Worm (Caenorhabditis elegans) whole organism, early embryonic: Measurements from ENCODE around the gene enpp-1.

Source experiments
- B0310.2 ChIP-seq: sonication (generic microtip); optimal IDR thresholded peaks from 2 replicates; lab custom pipeline; 2016; ENCODE audit warnings: mild to moderate bottlenecking, missing genetic modification characterization, missing compliant biosample characterization
- F13C5.2 ChIP-seq: sonication (generic microtip); optimal IDR thresholded peaks from 2 replicates; lab custom pipeline; 2017; ENCODE audit warnings: mild to moderate bottlenecking, missing genetic modification characterization, inconsistent platforms, missing compliant biosample characterization
- aly-1 ChIP-seq: sonication (generic microtip); optimal IDR thresholded peaks from 2 replicates; lab custom pipeline; 2016; ENCODE audit warnings: missing genetic modification characterization, missing compliant biosample characterization
- ama-1 ChIP-seq: fragments of 150-350 bp; optimal IDR thresholded peaks from 2 replicates; lab custom pipeline; 2014
- ceh-13 ChIP-seq: fragments of 200-800 bp; sonication (Bioruptor generic); optimal IDR thresholded peaks from 2 replicates; lab custom pipeline; 2018; ENCODE audit warnings: mild to moderate bottlenecking, missing genetic modification characterization, missing compliant biosample characterization
- ceh-36 ChIP-seq: sonication (generic microtip); optimal IDR thresholded peaks from 2 replicates; lab custom pipeline; 2016; ENCODE audit warnings: missing genetic modification characterization, inconsistent platforms, missing compliant biosample characterization
- ets-7 ChIP-seq: sonication (generic microtip); optimal IDR thresholded peaks from 2 replicates; lab custom pipeline; 2016; ENCODE audit warnings: missing genotype, missing genetic modification characterization, missing compliant biosample characterization
- flt-1 ChIP-seq: fragments of 200-800 bp; sonication (Bioruptor generic); IDR thresholded peaks from 2 replicates; pipeline ENCODE4 v1.3.6; 2022; ENCODE audit warnings: missing genetic modification characterization, missing compliant biosample characterization
- hmbx-1 ChIP-seq: sonication (generic microtip); optimal IDR thresholded peaks from 2 replicates; lab custom pipeline; 2016; ENCODE audit warnings: mild to moderate bottlenecking, missing genetic modification characterization, missing compliant biosample characterization
- hmg-4 ChIP-seq: fragments of 200-800 bp; sonication (Bioruptor generic); optimal IDR thresholded peaks from 2 replicates; lab custom pipeline; 2018; ENCODE audit warnings: mild to moderate bottlenecking, missing genetic modification characterization, missing compliant biosample characterization
- hnd-1 ChIP-seq: sonication (generic microtip); optimal IDR thresholded peaks from 2 replicates; lab custom pipeline; 2016; ENCODE audit warnings: missing genetic modification characterization, missing compliant biosample characterization
- pes-1 ChIP-seq: fragments of 200-800 bp; sonication (Bioruptor generic); IDR thresholded peaks from 2 replicates; pipeline ENCODE4 v1.3.6; 2022; ENCODE audit warnings: missing genetic modification reagents, missing genetic modification characterization, missing compliant biosample characterization
- scrt-1 ChIP-seq: fragments of 200-800 bp; sonication (Bioruptor generic); IDR thresholded peaks from 2 replicates; pipeline ENCODE4 v1.3.6; 2022; ENCODE audit warnings: missing genetic modification characterization, missing compliant biosample characterization
- sea-1 ChIP-seq: fragments of 200-800 bp; sonication (Bioruptor generic); conservative IDR thresholded peaks from 2 replicates; pipeline ENCODE4 v1.3.6; 2022; ENCODE audit warnings: missing genetic modification characterization, missing compliant biosample characterization
- tbx-11 ChIP-seq: fragments of 200-800 bp; sonication (Bioruptor generic); IDR thresholded peaks from 2 replicates; pipeline ENCODE4 v1.3.6; 2022; ENCODE audit warnings: missing genetic modification characterization, missing compliant biosample characterization
- tbx-37 ChIP-seq: fragments of 200-800 bp; sonication (Bioruptor generic); conservative IDR thresholded peaks from 2 replicates; pipeline ENCODE4 v1.3.6; 2022; ENCODE audit warnings: missing genetic modification reagents, missing genetic modification characterization, missing compliant biosample characterization
- tra-4 ChIP-seq: sonication (generic microtip); optimal IDR thresholded peaks from 2 replicates; lab custom pipeline; 2017; ENCODE audit warnings: missing genetic modification characterization, missing compliant biosample characterization

Gene enpp-1

DNA sequence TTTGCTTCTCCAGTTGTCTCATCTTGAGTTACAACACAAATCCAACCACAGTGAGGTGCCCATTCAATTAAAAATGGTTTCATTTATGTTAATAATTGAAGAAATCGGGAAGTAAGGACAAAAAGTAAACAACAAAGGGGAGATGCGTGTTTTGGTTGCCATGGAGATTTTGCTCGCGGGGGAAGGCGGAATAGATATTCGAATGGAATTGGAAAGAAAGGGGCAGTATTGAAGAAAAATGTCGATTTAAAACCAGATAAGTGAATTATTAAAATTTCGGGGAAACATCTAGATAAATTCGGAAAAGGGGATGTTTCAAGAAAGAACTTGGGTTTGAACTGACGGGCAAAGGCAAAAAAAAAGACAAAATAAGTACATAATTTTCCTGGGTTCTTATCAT, 19.4 kb downstream of the enpp-1 start, which contains the start of gene che-11:
TSS of gene che-11 (minus strand) at position 101 of the 400 bp plus-strand sequence.
- TF ChIP-seq pes-1 (GFP tag; lab: Robert Waterston, UW) = no peak
- TF ChIP-seq ets-7 = no peak
- TF ChIP-seq hmg-4 (GFP tag; lab: Kevin White, UChicago) = no peak
- no peak for TF ChIP-seq hmbx-1 (tag; lab: Kevin White, UChicago)
- TF ChIP-seq B0310.2 (tag; lab: Kevin White, UChicago) = no peak
- TF ChIP-seq ceh-13 = no peak
- TF ChIP-seq aly-1 (tag; lab: Kevin White, UChicago) = no peak
- TF ChIP-seq ceh-36 (tag; lab: Kevin White, UChicago) = no peak
- TF ChIP-seq ama-1 (lab: Kevin White, UChicago) = no peak
- no peak for TF ChIP-seq sea-1 (GFP tag; lab: Robert Waterston, UW)
- TF ChIP-seq flt-1 (GFP tag; lab: Robert Waterston, UW) = no peak
- TF ChIP-seq tra-4 (tag; lab: Kevin White, UChicago) = no peak
- TF ChIP-seq tbx-37 (GFP tag; lab: Robert Waterston, UW) = no peak
- no peak for TF ChIP-seq hnd-1 (tag; lab: Kevin White, UChicago)

DNA sequence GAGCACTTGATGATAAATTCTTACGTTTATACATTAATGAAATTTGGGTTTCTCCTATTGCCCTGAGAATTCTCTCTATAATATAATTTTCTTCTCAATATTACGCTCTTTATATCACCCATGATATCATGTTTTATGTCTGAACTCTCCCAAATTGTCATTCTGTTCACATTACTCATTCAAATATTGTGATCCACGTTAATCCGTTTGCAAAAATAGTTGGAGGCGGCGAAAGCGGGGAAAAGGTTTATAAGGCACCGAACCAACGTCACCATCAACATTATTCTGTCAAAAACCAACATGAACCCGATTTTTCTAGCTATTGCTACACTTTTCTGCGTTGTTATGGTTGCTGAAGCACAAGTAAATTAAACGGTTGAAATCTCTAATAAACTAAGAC, 21.6 kb downstream of the enpp-1 start, which contains the start of gene C27A7.8:
TSS of gene C27A7.8 (plus strand) at position 301 of the 400 bp plus-strand sequence.
- TF ChIP-seq tbx-11 (GFP tag; lab: Robert Waterston, UW) = no peak

- TF ChIP-seq F13C5.2 (no peak), scrt-1 (GFP tag; lab: Robert Waterston, UW) (no peak), hmg-4 (GFP tag; lab: Kevin White, UChicago) (no peak), ama-1 (lab: Kevin White, UChicago) (no peak), B0310.2 (tag; lab: Kevin White, UChicago) (no peak), tbx-11 (GFP tag; lab: Robert Waterston, UW) (no peak), pes-1 (GFP tag; lab: Robert Waterston, UW) (no peak), ceh-36 (tag; lab: Kevin White, UChicago) (no peak), aly-1 (tag; lab: Kevin White, UChicago) (no peak), sea-1 (GFP tag; lab: Robert Waterston, UW) (no peak), ets-7 (no peak), tbx-37 (GFP tag; lab: Robert Waterston, UW) (no peak), hmbx-1 (tag; lab: Kevin White, UChicago) (no peak), ceh-13 (no peak), tra-4 (tag; lab: Kevin White, UChicago) (no peak)
These were observed 22.5 kb downstream of the enpp-1 start for ce11 chrV:12153784-12154183.

- TF ChIP-seq tbx-37 (GFP tag; lab: Robert Waterston, UW) (no peak), scrt-1 (GFP tag; lab: Robert Waterston, UW) (no peak), ceh-36 (tag; lab: Kevin White, UChicago) (no peak), hmbx-1 (tag; lab: Kevin White, UChicago) (no peak), tbx-11 (GFP tag; lab: Robert Waterston, UW) (no peak), aly-1 (tag; lab: Kevin White, UChicago) (no peak), flt-1 (GFP tag; lab: Robert Waterston, UW) (no peak), tra-4 (tag; lab: Kevin White, UChicago) (no peak), sea-1 (GFP tag; lab: Robert Waterston, UW) (no peak)
These were observed 23.3 kb downstream of the enpp-1 start, which contains the start of gene C27A7.9 for ce11 chrV:12154554-12154953. TSS of gene C27A7.9 (minus strand) at chrV:12154654.

ce11 chrV:12158377-12158776, 27.1 kb downstream of the enpp-1 start:
- TF ChIP-seq F13C5.2 (no peak), pes-1 (GFP tag; lab: Robert Waterston, UW) (no peak), sea-1 (GFP tag; lab: Robert Waterston, UW) (no peak), tra-4 (tag; lab: Kevin White, UChicago) (no peak), tbx-37 (GFP tag; lab: Robert Waterston, UW) (no peak)

DNA sequence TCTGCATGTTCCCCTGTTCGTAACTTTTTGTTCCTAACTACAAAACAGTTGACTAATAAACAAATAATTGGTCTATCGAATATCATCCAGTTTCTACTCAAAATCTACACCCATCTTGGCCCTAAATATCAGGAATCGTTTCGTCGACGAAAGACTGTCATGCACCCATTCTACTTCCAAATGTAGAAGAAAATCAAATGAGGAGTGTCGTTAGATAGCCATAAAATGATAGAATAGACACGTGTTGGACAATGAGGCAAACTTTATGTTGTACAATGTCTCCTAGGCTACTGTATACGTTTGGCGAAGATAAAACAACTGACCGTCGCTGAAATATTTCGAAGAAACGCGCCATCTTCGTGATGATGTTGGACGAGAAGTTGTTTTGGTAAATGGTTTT, 28.7 kb downstream of the enpp-1 start:
- TF ChIP-seq ets-7 = no peak
- TF ChIP-seq scrt-1 (GFP tag; lab: Robert Waterston, UW) = no peak
- TF ChIP-seq ceh-13 = no peak
- TF ChIP-seq hmg-4 (GFP tag; lab: Kevin White, UChicago) = no peak
- no peak for TF ChIP-seq aly-1 (tag; lab: Kevin White, UChicago)
- TF ChIP-seq hmbx-1 (tag; lab: Kevin White, UChicago) = no peak
- TF ChIP-seq sea-1 (GFP tag; lab: Robert Waterston, UW) = no peak
- no peak for TF ChIP-seq hnd-1 (tag; lab: Kevin White, UChicago)
- TF ChIP-seq ceh-36 (tag; lab: Kevin White, UChicago) = no peak
- no peak for TF ChIP-seq B0310.2 (tag; lab: Kevin White, UChicago)
- TF ChIP-seq F13C5.2 = no peak
- TF ChIP-seq pes-1 (GFP tag; lab: Robert Waterston, UW) = no peak
- TF ChIP-seq flt-1 (GFP tag; lab: Robert Waterston, UW) = no peak
- no peak for TF ChIP-seq tbx-11 (GFP tag; lab: Robert Waterston, UW)
- no peak for TF ChIP-seq tra-4 (tag; lab: Kevin White, UChicago)
- no peak for TF ChIP-seq tbx-37 (GFP tag; lab: Robert Waterston, UW)
- TF ChIP-seq ama-1 (lab: Kevin White, UChicago) = no peak

DNA sequence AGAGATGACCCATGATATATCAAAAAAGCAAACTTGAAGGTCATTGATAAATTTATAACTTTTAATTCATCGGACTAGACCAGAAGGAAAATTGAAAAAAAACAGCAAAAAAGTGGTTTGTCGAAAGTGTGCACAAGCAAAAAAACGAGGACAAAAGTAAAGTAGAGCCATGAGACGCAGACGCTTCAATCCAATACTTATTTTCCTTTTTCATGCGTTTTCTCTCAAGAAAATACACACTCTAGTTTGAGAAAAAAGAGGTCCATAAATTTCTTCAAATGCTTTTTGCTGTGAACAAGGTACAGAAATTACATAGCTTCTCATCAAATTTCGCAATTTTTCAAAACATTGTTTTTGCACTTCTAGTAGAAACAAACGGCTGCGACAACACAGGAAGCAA, 29.9 kb downstream of the enpp-1 start:
- TF ChIP-seq scrt-1 (GFP tag; lab: Robert Waterston, UW) = no peak
- TF ChIP-seq ceh-13 = no peak
- TF ChIP-seq pes-1 (GFP tag; lab: Robert Waterston, UW) = no peak
- no peak for TF ChIP-seq tbx-37 (GFP tag; lab: Robert Waterston, UW)
- no peak for TF ChIP-seq hmg-4 (GFP tag; lab: Kevin White, UChicago)
- TF ChIP-seq ets-7 = no peak
- no peak for TF ChIP-seq B0310.2 (tag; lab: Kevin White, UChicago)
- no peak for TF ChIP-seq sea-1 (GFP tag; lab: Robert Waterston, UW)
